Worm (Caenorhabditis elegans) whole organism, L4 larva: ENCODE measurements around the gene R10E4.9.

ENCODE experiments used
- arid-1 ChIP-seq: fragments of 200-800 bp; sonication (Bioruptor generic); conservative IDR thresholded peaks from 2 replicates; pipeline ENCODE4 v1.3.6; 2022; ENCODE audit warnings: missing genetic modification reagents, missing genetic modification characterization, missing compliant biosample characterization
- fos-1 ChIP-seq: fragments of 150-350 bp; optimal IDR thresholded peaks from 2 replicates; lab custom pipeline; 2014; ENCODE audit warnings: missing biosample characterization, missing genetic modification characterization
- rbr-2 ChIP-seq: sonication (generic microtip); optimal IDR thresholded peaks from 2 replicates; lab custom pipeline; 2016; ENCODE audit warnings: missing genotype, missing genetic modification characterization, missing compliant biosample characterization
- zag-1 ChIP-seq: fragments of 150-350 bp; optimal IDR thresholded peaks from 2 replicates; lab custom pipeline; 2014; ENCODE audit warnings: missing biosample characterization, missing genetic modification characterization

ce11 chrIII:4271059-4271458 lies 31.1 kb downstream of the R10E4.9 start:
- TF ChIP-seq fos-1 (tag; lab: Kevin White, UChicago) (no peak), arid-1 (GFP tag; lab: Robert Waterston, UW) (no peak), rbr-2 (tag; lab: Kevin White, UChicago) (no peak), zag-1 (tag; lab: Kevin White, UChicago) (no peak)
